Worm (Caenorhabditis elegans): ENCODE results near the gene twk-8.
A peak's percentile ranks its signal among the peaks of the same experiment; 100 is the strongest.

The twk-8 gene

DNA sequence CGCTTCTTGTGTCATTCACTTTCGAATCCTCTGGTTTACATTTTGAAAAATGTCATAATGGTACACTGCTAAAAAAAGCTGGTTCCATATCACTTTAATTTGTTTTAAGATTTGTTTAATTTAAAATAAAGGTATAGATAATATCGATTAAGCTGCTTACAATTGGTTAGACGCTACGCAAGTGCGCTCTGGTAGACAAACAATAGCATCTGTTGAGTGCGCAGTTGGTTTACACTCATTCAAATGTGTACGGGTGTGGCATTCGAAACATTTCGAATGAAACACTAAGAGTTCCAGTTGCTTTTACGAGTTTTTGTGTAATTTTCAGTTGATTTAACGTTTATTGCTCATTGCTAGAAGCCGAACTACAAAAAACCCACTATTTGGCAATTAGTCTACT lies 25.3 kb downstream of the twk-8 start:
- TF ChIP-seq ztf-29 (GFP tag; IDR thresholded peaks at IDR 0.05) (no peak), med-1 (GFP tag; optimal IDR thresholded peaks at IDR 0.05; ENCODE audit: insufficient read depth) (no peak), T22C8.4 (GFP tag; IDR thresholded peaks at IDR 0.05) (peak; percentile 44; the same call in 1 of the 2 replicates), tab-1 (GFP tag; IDR thresholded peaks at IDR 0.05) (no peak), klf-2 (GFP tag; conservative IDR thresholded peaks at IDR 0.05) (no peak), cog-1 (tag; optimal IDR thresholded peaks at IDR 0.05) (peak; percentile 58), flt-1 (GFP tag; IDR thresholded peaks at IDR 0.05) (0 out of 2 replicates have a peak, but pooled peaks have one; percentile 18), ref-1 (GFP tag; conservative IDR thresholded peaks at IDR 0.05) (no peak), ztf-23 (GFP tag; IDR thresholded peaks at IDR 0.05) (0 out of 2 replicates have a peak, but pooled peaks have one; percentile 45)

DNA sequence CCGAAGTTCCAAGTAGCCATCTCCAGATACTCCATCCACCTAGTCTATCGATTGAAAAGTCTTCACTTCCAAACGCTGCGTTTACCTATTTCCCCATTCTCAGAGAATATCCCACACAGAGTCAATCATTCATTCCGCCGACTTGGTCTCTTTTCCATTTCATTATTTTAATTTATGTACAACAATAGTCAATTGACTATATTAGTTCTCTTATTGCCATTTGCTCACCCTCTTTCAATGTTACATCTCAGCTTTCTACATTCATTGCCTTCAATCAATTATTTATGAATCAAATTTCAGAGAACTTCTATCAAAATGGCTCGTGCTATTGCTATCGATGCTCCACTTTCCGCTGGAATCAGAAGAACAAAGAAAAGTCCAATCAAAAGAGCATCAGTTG lies 26.5 kb downstream of the twk-8 start, which contains the start of gene aly-1:
aly-1 (plus strand) TSS at position 301 of the 400 bp plus-strand sequence.
- TF ChIP-seq klf-2 (GFP tag; conservative IDR thresholded peaks at IDR 0.05) = no peak
- TF ChIP-seq ref-1 (GFP tag; conservative IDR thresholded peaks at IDR 0.05) = no peak
- no peak for TF ChIP-seq tab-1 (GFP tag; IDR thresholded peaks at IDR 0.05)
- no peak for TF ChIP-seq ztf-29 (GFP tag; IDR thresholded peaks at IDR 0.05)
- no peak for TF ChIP-seq cog-1 (tag; optimal IDR thresholded peaks at IDR 0.05)
- TF ChIP-seq T22C8.4 (GFP tag; IDR thresholded peaks at IDR 0.05) = no peak
- no peak for TF ChIP-seq flt-1 (GFP tag; IDR thresholded peaks at IDR 0.05)
- TF ChIP-seq ztf-23 (GFP tag; IDR thresholded peaks at IDR 0.05) = no peak
- no peak for TF ChIP-seq med-1 (GFP tag; optimal IDR thresholded peaks at IDR 0.05; ENCODE audit: insufficient read depth)

DNA sequence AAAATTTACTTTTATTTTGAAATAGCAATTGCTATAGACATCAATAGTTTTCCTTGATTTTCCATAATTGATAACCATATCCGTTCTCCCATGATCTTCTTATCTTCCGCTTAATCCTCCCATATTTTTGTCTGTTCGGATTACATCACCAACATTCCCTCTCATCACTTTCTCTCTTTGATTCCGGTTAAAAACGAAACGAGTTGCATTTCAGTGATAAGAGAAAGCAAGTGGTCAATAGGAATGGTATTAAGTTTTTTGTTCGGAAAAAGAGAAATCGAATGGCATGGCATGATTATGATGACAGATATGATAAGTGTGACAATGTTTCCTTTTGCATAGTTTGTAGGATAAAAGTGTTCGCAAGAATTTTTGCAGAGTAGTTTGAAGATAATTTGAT lies 29.9 kb downstream of the twk-8 start:
- TF ChIP-seq ztf-29 (GFP tag; IDR thresholded peaks at IDR 0.05) (no peak), cog-1 (tag; optimal IDR thresholded peaks at IDR 0.05) (no peak), klf-2 (GFP tag; conservative IDR thresholded peaks at IDR 0.05) (no peak), med-1 (GFP tag; optimal IDR thresholded peaks at IDR 0.05; ENCODE audit: insufficient read depth) (no peak), tab-1 (GFP tag; IDR thresholded peaks at IDR 0.05) (no peak), ztf-23 (GFP tag; IDR thresholded peaks at IDR 0.05) (no peak), T22C8.4 (GFP tag; IDR thresholded peaks at IDR 0.05) (no peak), flt-1 (GFP tag; IDR thresholded peaks at IDR 0.05) (no peak), ref-1 (GFP tag; conservative IDR thresholded peaks at IDR 0.05) (no peak)

DNA sequence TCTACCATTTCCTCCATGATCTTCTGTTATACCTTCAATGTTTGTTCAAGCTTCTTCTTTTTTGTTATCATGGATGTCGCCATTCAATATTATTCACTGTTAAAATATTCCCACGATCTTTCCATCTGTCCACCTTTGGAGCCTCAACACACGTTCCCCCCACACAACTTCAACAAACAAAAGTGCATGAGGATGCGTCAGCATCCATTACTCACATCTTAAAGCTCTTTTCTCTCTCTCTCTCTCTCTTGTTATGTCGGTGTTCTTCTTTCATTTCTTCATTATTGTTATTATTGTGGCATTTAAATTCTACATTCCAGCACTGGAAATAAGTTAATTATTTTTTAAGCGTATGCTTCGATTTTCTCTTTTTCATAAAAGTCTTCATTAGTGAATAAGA lies 31.9 kb downstream of the twk-8 start:
- no peak for TF ChIP-seq tab-1 (GFP tag; IDR thresholded peaks at IDR 0.05)
- TF ChIP-seq med-1 (GFP tag; optimal IDR thresholded peaks at IDR 0.05; ENCODE audit: insufficient read depth) = no peak
- TF ChIP-seq T22C8.4 (GFP tag; IDR thresholded peaks at IDR 0.05) = no peak
- TF ChIP-seq ztf-29 (GFP tag; IDR thresholded peaks at IDR 0.05) = no peak
- no peak for TF ChIP-seq klf-2 (GFP tag; conservative IDR thresholded peaks at IDR 0.05)
- TF ChIP-seq ref-1 (GFP tag; conservative IDR thresholded peaks at IDR 0.05) = no peak
- no peak for TF ChIP-seq flt-1 (GFP tag; IDR thresholded peaks at IDR 0.05)

DNA sequence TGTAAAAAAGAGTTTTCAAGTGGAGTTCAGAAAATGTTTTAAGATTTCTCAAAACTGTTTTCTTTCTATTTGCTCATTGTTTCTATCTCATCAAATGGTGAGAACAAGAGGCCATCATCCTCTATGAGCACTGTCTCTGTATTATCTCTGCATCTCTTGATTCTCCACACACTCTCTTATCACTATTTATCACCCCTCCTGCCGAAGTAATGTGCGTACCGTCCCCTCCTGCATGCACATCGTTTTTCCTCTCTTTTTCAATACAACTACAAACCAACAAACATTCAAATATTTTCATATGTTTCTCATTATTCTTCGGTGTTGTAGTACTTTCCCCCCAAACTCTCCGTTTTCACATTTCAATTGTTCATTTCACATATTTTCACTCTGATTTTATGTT lies 34.3 kb downstream of the twk-8 start:
- TF ChIP-seq cog-1 (tag; optimal IDR thresholded peaks at IDR 0.05) = no peak
- TF ChIP-seq klf-2 (GFP tag; conservative IDR thresholded peaks at IDR 0.05) = no peak
- TF ChIP-seq med-1 (GFP tag; optimal IDR thresholded peaks at IDR 0.05; ENCODE audit: insufficient read depth) = no peak
- no peak for TF ChIP-seq ztf-23 (GFP tag; IDR thresholded peaks at IDR 0.05)
- no peak for TF ChIP-seq T22C8.4 (GFP tag; IDR thresholded peaks at IDR 0.05)
- no peak for TF ChIP-seq ref-1 (GFP tag; conservative IDR thresholded peaks at IDR 0.05)
- no peak for TF ChIP-seq tab-1 (GFP tag; IDR thresholded peaks at IDR 0.05)
- TF ChIP-seq ztf-29 (GFP tag; IDR thresholded peaks at IDR 0.05) = no peak
- no peak for TF ChIP-seq flt-1 (GFP tag; IDR thresholded peaks at IDR 0.05)

DNA sequence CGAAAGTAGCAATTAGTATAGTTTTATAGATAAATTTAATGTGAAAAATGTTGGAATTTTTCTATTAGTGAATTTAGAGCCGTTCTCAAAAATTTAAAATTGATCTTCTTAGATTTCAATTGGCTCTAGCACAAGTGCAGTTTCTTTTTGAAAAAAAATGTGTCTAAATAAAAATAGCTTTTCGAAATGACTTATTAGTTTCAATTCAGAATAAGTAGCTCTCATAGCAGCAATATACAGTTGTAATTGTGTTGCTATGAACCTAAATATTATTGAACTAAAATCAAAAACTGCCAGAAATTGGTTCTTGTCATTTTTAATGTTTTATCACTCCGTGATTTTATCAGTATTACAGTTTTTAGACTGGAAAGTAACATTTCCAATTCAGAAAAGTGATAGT lies 35.5 kb downstream of the twk-8 start:
- TF ChIP-seq flt-1 (GFP tag; IDR thresholded peaks at IDR 0.05) (no peak), klf-2 (GFP tag; conservative IDR thresholded peaks at IDR 0.05) (no peak), T22C8.4 (GFP tag; IDR thresholded peaks at IDR 0.05) (no peak), med-1 (GFP tag; optimal IDR thresholded peaks at IDR 0.05; ENCODE audit: insufficient read depth) (no peak), ztf-29 (GFP tag; IDR thresholded peaks at IDR 0.05) (no peak), cog-1 (tag; optimal IDR thresholded peaks at IDR 0.05) (no peak), ref-1 (GFP tag; conservative IDR thresholded peaks at IDR 0.05) (no peak), ztf-23 (GFP tag; IDR thresholded peaks at IDR 0.05) (no peak), tab-1 (GFP tag; IDR thresholded peaks at IDR 0.05) (no peak)

DNA sequence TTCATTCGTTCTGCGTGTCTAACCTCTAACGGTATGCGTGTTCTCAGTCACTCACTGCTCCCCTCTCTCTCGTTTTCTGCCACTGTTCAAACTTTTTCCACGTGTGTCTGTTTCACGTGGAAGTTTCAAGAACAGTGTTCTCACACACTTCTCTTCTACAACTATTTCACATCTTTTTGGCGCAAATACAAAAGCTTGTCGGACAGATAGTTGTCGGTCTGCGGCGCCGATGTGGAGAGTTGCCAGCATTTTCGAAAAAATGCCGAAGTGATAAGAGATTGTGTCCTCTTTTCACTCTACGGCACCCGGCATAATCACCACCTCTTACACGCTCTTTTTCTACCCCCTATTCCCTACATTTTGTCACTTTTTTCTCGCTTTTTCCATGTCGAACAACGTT lies 36.2 kb downstream of the twk-8 start:
- TF ChIP-seq cog-1 (tag; optimal IDR thresholded peaks at IDR 0.05) (no peak), med-1 (GFP tag; optimal IDR thresholded peaks at IDR 0.05; ENCODE audit: insufficient read depth) (no peak), ref-1 (GFP tag; conservative IDR thresholded peaks at IDR 0.05) (no peak), ztf-29 (GFP tag; IDR thresholded peaks at IDR 0.05) (no peak)

DNA sequence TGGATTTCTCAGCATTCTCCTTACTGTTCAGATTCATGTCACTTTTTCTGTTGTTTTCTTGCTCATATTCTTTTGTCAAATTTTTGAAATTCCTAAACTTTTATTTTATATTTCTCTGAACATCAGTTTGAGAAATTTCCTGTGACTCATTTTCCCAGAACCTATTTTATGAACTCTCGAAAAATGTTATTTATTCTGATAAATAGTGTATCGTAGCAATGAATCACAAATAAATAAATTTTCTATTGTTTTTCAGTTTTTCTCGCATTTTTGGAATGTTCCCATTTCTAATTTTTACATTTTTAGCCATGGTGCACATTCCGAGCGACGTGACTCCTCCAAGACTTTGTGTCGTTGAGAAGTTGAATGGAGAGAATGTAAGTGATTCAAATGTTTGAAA lies 36.6 kb downstream of the twk-8 start, which contains the start of gene nrfl-1:
nrfl-1 (plus strand) TSS at position 301 of the 400 bp plus-strand sequence.
- TF ChIP-seq T22C8.4 (GFP tag; IDR thresholded peaks at IDR 0.05) = no peak
- no peak for TF ChIP-seq flt-1 (GFP tag; IDR thresholded peaks at IDR 0.05)
- TF ChIP-seq tab-1 (GFP tag; IDR thresholded peaks at IDR 0.05) = no peak
- TF ChIP-seq ztf-29 (GFP tag; IDR thresholded peaks at IDR 0.05) = no peak
- no peak for TF ChIP-seq ztf-23 (GFP tag; IDR thresholded peaks at IDR 0.05)
- TF ChIP-seq cog-1 (tag; optimal IDR thresholded peaks at IDR 0.05) = no peak
- TF ChIP-seq ref-1 (GFP tag; conservative IDR thresholded peaks at IDR 0.05) = no peak
- TF ChIP-seq med-1 (GFP tag; optimal IDR thresholded peaks at IDR 0.05; ENCODE audit: insufficient read depth) = no peak
- TF ChIP-seq klf-2 (GFP tag; conservative IDR thresholded peaks at IDR 0.05) = no peak

DNA sequence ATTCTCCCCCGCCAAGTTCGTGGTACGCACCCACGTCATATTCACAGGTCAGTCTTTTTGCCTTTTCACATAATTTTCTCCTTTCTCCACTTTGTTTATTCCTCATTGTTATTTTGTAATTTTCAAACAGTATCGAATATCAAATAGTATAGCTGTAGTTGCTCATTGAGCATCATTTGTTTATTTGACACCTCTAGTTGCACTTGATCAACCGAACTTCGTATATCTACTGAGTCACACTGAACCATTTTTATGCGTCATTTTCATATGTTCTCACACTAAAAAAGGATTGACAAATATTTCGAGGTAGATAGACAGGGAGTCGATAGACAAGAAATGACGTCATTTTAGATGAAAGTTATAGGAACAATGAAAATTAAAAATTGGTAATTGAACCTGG lies 38.1 kb downstream of the twk-8 start:
- no peak for TF ChIP-seq cog-1 (tag; optimal IDR thresholded peaks at IDR 0.05)
- no peak for TF ChIP-seq T22C8.4 (GFP tag; IDR thresholded peaks at IDR 0.05)

DNA sequence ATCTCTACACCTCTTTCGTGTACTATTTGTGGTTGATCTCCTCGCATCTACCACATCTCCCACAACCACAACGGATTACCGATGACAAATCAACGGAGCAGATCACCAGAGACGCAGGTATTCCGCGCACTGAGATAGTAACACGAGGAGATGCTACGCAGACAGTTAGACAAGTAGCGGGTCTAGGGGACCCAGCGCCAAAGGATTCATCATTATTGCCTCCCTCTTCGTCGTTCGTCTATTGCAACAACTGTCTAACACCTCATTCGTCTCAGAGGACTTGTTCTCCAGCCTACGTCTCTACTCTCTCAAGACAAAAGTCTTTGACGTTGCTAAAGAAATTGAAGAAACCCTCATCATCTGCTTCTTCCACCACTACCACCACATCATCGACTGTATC lies 39.4 kb downstream of the twk-8 start:
- TF ChIP-seq ztf-23 (GFP tag; IDR thresholded peaks at IDR 0.05) = no peak
- TF ChIP-seq ref-1 (GFP tag; conservative IDR thresholded peaks at IDR 0.05) = no peak
- TF ChIP-seq cog-1 (tag; optimal IDR thresholded peaks at IDR 0.05) = no peak
- TF ChIP-seq med-1 (GFP tag; optimal IDR thresholded peaks at IDR 0.05; ENCODE audit: insufficient read depth) = no peak
- no peak for TF ChIP-seq flt-1 (GFP tag; IDR thresholded peaks at IDR 0.05)
- no peak for TF ChIP-seq T22C8.4 (GFP tag; IDR thresholded peaks at IDR 0.05)
- TF ChIP-seq ztf-29 (GFP tag; IDR thresholded peaks at IDR 0.05) = no peak
- no peak for TF ChIP-seq tab-1 (GFP tag; IDR thresholded peaks at IDR 0.05)
- TF ChIP-seq klf-2 (GFP tag; conservative IDR thresholded peaks at IDR 0.05) = no peak

Data from whole organism, midembryonic.